Worm (Caenorhabditis elegans) whole organism, young adult: ENCODE measurements around the gene H20E11.1.

ENCODE experiments used
- B0261.1 ChIP-seq: sonication (generic microtip); optimal IDR thresholded peaks from 2 replicates; lab custom pipeline; 2016; ENCODE audit warnings: mild to moderate bottlenecking, missing genetic modification characterization, moderate library complexity, missing compliant biosample characterization
- B0336.3 ChIP-seq: fragments of 200-800 bp; sonication (Bioruptor generic); IDR thresholded peaks from 2 replicates; pipeline ENCODE4 v1.3.6; 2022; ENCODE audit warnings: missing genetic modification characterization, missing compliant biosample characterization
- F37B4.10 ChIP-seq: fragments of 200-800 bp; sonication (Bioruptor generic); IDR thresholded peaks from 2 replicates; pipeline ENCODE4 v1.3.6; 2022; ENCODE audit warnings: missing genetic modification characterization, missing compliant biosample characterization
- K11D2.4 ChIP-seq: fragments of 200-800 bp; sonication (Bioruptor generic); IDR thresholded peaks from 2 replicates; pipeline ENCODE4 v1.3.6; 2022; ENCODE audit warnings: missing genetic modification reagents, missing genetic modification characterization, missing compliant biosample characterization
- Y67H2A.10 ChIP-seq: fragments of 200-800 bp; sonication (Bioruptor generic); conservative IDR thresholded peaks from 2 replicates; pipeline ENCODE4 v1.3.6; 2022; ENCODE audit warnings: missing genetic modification reagents, missing genetic modification characterization, missing compliant biosample characterization
- Y95B8A.8 ChIP-seq: fragments of 200-800 bp; sonication (Bioruptor generic); IDR thresholded peaks from 2 replicates; pipeline ENCODE4 v1.3.6; 2022; ENCODE audit warnings: missing genetic modification reagents, missing genetic modification characterization, missing compliant biosample characterization
- ZK185.1 ChIP-seq: sonication (generic microtip); optimal IDR thresholded peaks from 2 replicates; lab custom pipeline; 2016; ENCODE audit warnings: mild to moderate bottlenecking, missing genetic modification characterization, missing compliant biosample characterization; ENCODE audit not compliant: poor library complexity, severe bottlenecking
- atf-7 ChIP-seq: sonication (generic microtip); optimal IDR thresholded peaks from 2 replicates; lab custom pipeline; 2017; ENCODE audit warnings: mild to moderate bottlenecking, missing genetic modification characterization, missing compliant biosample characterization
- attf-5 ChIP-seq: fragments of 200-800 bp; sonication (Bioruptor generic); optimal IDR thresholded peaks from 2 replicates; lab custom pipeline; 2018; ENCODE audit warnings: mild to moderate bottlenecking, missing genetic modification characterization, missing compliant biosample characterization
- attf-6 ChIP-seq: fragments of 200-800 bp; sonication (Bioruptor generic); IDR thresholded peaks from 2 replicates; pipeline ENCODE4 v1.3.6; 2022; ENCODE audit warnings: missing genetic modification reagents, missing genetic modification characterization, missing compliant biosample characterization
- bed-2 ChIP-seq: fragments of 200-800 bp; sonication (Bioruptor generic); IDR thresholded peaks from 2 replicates; pipeline ENCODE4 v1.3.6; 2022; ENCODE audit warnings: missing genetic modification reagents, missing genetic modification characterization, missing compliant biosample characterization
- ccch-3 ChIP-seq: fragments of 200-800 bp; sonication (Bioruptor generic); optimal IDR thresholded peaks from 2 replicates; lab custom pipeline; 2018; ENCODE audit warnings: mild to moderate bottlenecking, missing genetic modification characterization, missing compliant biosample characterization
- cebp-2 ChIP-seq: fragments of 200-800 bp; sonication (Bioruptor generic); IDR thresholded peaks from 2 replicates; pipeline ENCODE4 v1.3.6; 2022; ENCODE audit warnings: missing genetic modification characterization, missing compliant biosample characterization
- ceh-27 ChIP-seq: fragments of 200-800 bp; sonication (Bioruptor generic); optimal IDR thresholded peaks from 2 replicates; lab custom pipeline; 2018; ENCODE audit warnings: mild to moderate bottlenecking, missing genetic modification characterization, moderate library complexity, missing compliant biosample characterization
- ceh-58 ChIP-seq: fragments of 200-800 bp; sonication (Bioruptor generic); IDR thresholded peaks from 2 replicates; pipeline ENCODE4 v1.3.6; 2022; ENCODE audit warnings: missing genetic modification characterization, missing compliant biosample characterization
- dox-1 ChIP-seq: fragments of 200-800 bp; sonication (Bioruptor generic); IDR thresholded peaks from 2 replicates; pipeline ENCODE4 v1.3.6; 2022; ENCODE audit warnings: missing genetic modification reagents, missing genetic modification characterization, missing compliant biosample characterization
- dpff-1 ChIP-seq: sonication (generic microtip); optimal IDR thresholded peaks from 2 replicates; lab custom pipeline; 2017; ENCODE audit warnings: mild to moderate bottlenecking, missing genetic modification characterization, missing compliant biosample characterization
- efl-1 ChIP-seq: fragments of 150-350 bp; optimal IDR thresholded peaks from 2 replicates; lab custom pipeline; 2014; ENCODE audit warnings: missing biosample characterization, missing genetic modification reagents, missing genetic modification characterization
- gei-17 ChIP-seq: fragments of 200-800 bp; sonication (Bioruptor generic); optimal IDR thresholded peaks from 2 replicates; lab custom pipeline; 2018; ENCODE audit warnings: mild to moderate bottlenecking, missing genetic modification characterization, missing compliant biosample characterization
- hlh-12 ChIP-seq: sonication (generic microtip); optimal IDR thresholded peaks from 2 replicates; lab custom pipeline; 2016; ENCODE audit warnings: missing genetic modification characterization, missing compliant biosample characterization
- hrde-1 ChIP-seq: sonication (generic microtip); optimal IDR thresholded peaks from 2 replicates; lab custom pipeline; 2016; ENCODE audit warnings: missing genetic modification characterization, mild to moderate bottlenecking, missing compliant biosample characterization, moderate library complexity, missing genotype, missing genetic modification reagents, borderline replicate concordance
- hsf-1 ChIP-seq: fragments of 200-800 bp; sonication (Bioruptor generic); IDR thresholded peaks from 2 replicates; pipeline ENCODE4 v1.3.6; 2022; ENCODE audit warnings: missing genetic modification reagents, missing genetic modification characterization, missing compliant biosample characterization
- lin-26 ChIP-seq: fragments of 200-800 bp; sonication (Bioruptor generic); IDR thresholded peaks from 2 replicates; pipeline ENCODE4 v1.3.6; 2022; ENCODE audit warnings: missing genetic modification reagents, missing genetic modification characterization, missing compliant biosample characterization
- lin-35 ChIP-seq, 3 experiments: fragments of 150-350 bp in 2 of 3; sonication (generic microtip) in 1 of 3; optimal IDR thresholded peaks; 2 replicates each; lab custom pipeline; 2014 to 2018; ENCODE audit warnings: missing biosample characterization in 3 of 3, missing genetic modification characterization in 3 of 3, missing genetic modification reagents in 3 of 3
- lin-40 ChIP-seq: sonication (generic microtip); optimal IDR thresholded peaks from 2 replicates; lab custom pipeline; 2016; ENCODE audit warnings: missing genetic modification characterization, mild to moderate bottlenecking, missing compliant biosample characterization, missing genotype, missing genetic modification reagents
- lin-54 ChIP-seq: fragments of 200-800 bp; sonication (Bioruptor generic); optimal IDR thresholded peaks from 2 replicates; lab custom pipeline; 2018; ENCODE audit warnings: mild to moderate bottlenecking, missing genetic modification characterization, missing compliant biosample characterization
- lsl-1 ChIP-seq: fragments of 200-800 bp; sonication (Bioruptor generic); optimal IDR thresholded peaks from 2 replicates; lab custom pipeline; 2018; ENCODE audit warnings: mild to moderate bottlenecking, missing genetic modification characterization, moderate library complexity, missing compliant biosample characterization
- madf-10 ChIP-seq: sonication (generic microtip); optimal IDR thresholded peaks from 2 replicates; lab custom pipeline; 2016; ENCODE audit warnings: mild to moderate bottlenecking, missing genetic modification characterization, missing compliant biosample characterization
- madf-6 ChIP-seq: fragments of 200-800 bp; sonication (Bioruptor generic); IDR thresholded peaks from 2 replicates; pipeline ENCODE4 v1.3.6; 2022; ENCODE audit warnings: missing genetic modification reagents, missing genetic modification characterization, missing compliant biosample characterization
- madf-8 ChIP-seq: fragments of 200-800 bp; sonication (Bioruptor generic); conservative IDR thresholded peaks from 2 replicates; pipeline ENCODE4 v1.3.6; 2022; ENCODE audit warnings: missing genetic modification reagents, missing genetic modification characterization, missing compliant biosample characterization
- mxl-1 ChIP-seq: sonication (generic microtip); optimal IDR thresholded peaks from 2 replicates; lab custom pipeline; 2016; ENCODE audit warnings: missing genetic modification characterization, missing compliant biosample characterization
- nfyb-1 ChIP-seq: fragments of 200-800 bp; sonication (Bioruptor generic); IDR thresholded peaks from 2 replicates; pipeline ENCODE4 v1.3.6; 2022; ENCODE audit warnings: missing genetic modification reagents, missing genetic modification characterization, missing compliant biosample characterization
- nhr-179 ChIP-seq: sonication (generic microtip); optimal IDR thresholded peaks from 2 replicates; lab custom pipeline; 2016; ENCODE audit warnings: mild to moderate bottlenecking, missing genetic modification characterization, missing compliant biosample characterization
- nhr-80 ChIP-seq: sonication (generic microtip); optimal IDR thresholded peaks from 2 replicates; lab custom pipeline; 2016; ENCODE audit warnings: missing genetic modification characterization, missing compliant biosample characterization
- nhr-90 ChIP-seq: sonication (generic microtip); optimal IDR thresholded peaks from 2 replicates; lab custom pipeline; 2016; ENCODE audit warnings: missing genotype, mild to moderate bottlenecking, missing genetic modification characterization, missing compliant biosample characterization
- pha-4 ChIP-seq: fragments of 150-350 bp; sonication (generic microtip); optimal IDR thresholded peaks from 2 replicates; lab custom pipeline; 2014; ENCODE audit warnings: missing biosample characterization, missing genetic modification reagents, missing genetic modification characterization
- rcor-1 ChIP-seq: fragments of 200-800 bp; sonication (Bioruptor generic); IDR thresholded peaks from 2 replicates; pipeline ENCODE4 v1.3.6; 2022; ENCODE audit warnings: missing genetic modification reagents, missing genetic modification characterization, missing compliant biosample characterization
- rec-8 ChIP-seq, 2 experiments: sonication (generic microtip); optimal IDR thresholded peaks; 2 replicates each; lab custom pipeline; 2016; ENCODE audit warnings: mild to moderate bottlenecking in 2 of 2, missing genetic modification characterization in 2 of 2, missing genetic modification reagents in 2 of 2, missing genotype in 2 of 2, missing biosample characterization in 1 of 2, missing compliant biosample characterization in 1 of 2, moderate library complexity in 1 of 2
- repo-1 ChIP-seq: sonication (generic microtip); optimal IDR thresholded peaks from 2 replicates; lab custom pipeline; 2017; ENCODE audit warnings: mild to moderate bottlenecking, missing genetic modification characterization, missing compliant biosample characterization
- sea-2 ChIP-seq: fragments of 200-800 bp; sonication (Bioruptor generic); IDR thresholded peaks from 2 replicates; pipeline ENCODE4 v1.3.6; 2022; ENCODE audit warnings: missing genetic modification characterization, missing compliant biosample characterization
- snpc-1.1 ChIP-seq: sonication (generic microtip); optimal IDR thresholded peaks from 2 replicates; lab custom pipeline; 2017; ENCODE audit warnings: missing genetic modification characterization, mild to moderate bottlenecking, missing compliant biosample characterization, antibody characterized with exemption, moderate library complexity, missing genotype, missing genetic modification reagents; ENCODE audit not compliant: insufficient read depth
- snpc-3.4 ChIP-seq: sonication (generic microtip); optimal IDR thresholded peaks from 2 replicates; lab custom pipeline; 2017; ENCODE audit warnings: missing genetic modification characterization, mild to moderate bottlenecking, missing compliant biosample characterization, antibody characterized with exemption, moderate library complexity, missing genotype, missing genetic modification reagents
- somi-1 ChIP-seq: fragments of 200-800 bp; sonication (Bioruptor generic); optimal IDR thresholded peaks from 2 replicates; lab custom pipeline; 2018; ENCODE audit warnings: mild to moderate bottlenecking, missing genetic modification characterization, missing compliant biosample characterization
- sptf-2 ChIP-seq: fragments of 200-800 bp; sonication (Bioruptor generic); optimal IDR thresholded peaks from 2 replicates; lab custom pipeline; 2018; ENCODE audit warnings: mild to moderate bottlenecking, missing genetic modification characterization, missing compliant biosample characterization
- tbp1 ChIP-seq: fragments of 200-800 bp; sonication (Bioruptor generic); optimal IDR thresholded peaks from 2 replicates; lab custom pipeline; 2018; ENCODE audit warnings: mild to moderate bottlenecking, missing genetic modification characterization, missing compliant biosample characterization
- tbx-9 ChIP-seq: sonication (generic microtip); optimal IDR thresholded peaks from 2 replicates; lab custom pipeline; 2016; ENCODE audit warnings: borderline replicate concordance, missing genetic modification characterization, inconsistent platforms, missing compliant biosample characterization
- ztf-3 ChIP-seq: fragments of 200-800 bp; sonication (Bioruptor generic); optimal IDR thresholded peaks from 2 replicates; lab custom pipeline; 2018; ENCODE audit warnings: mild to moderate bottlenecking, missing genetic modification characterization, missing compliant biosample characterization
- ztf-6 ChIP-seq: fragments of 200-800 bp; sonication (Bioruptor generic); IDR thresholded peaks from 2 replicates; pipeline ENCODE4 v1.3.6; 2022; ENCODE audit warnings: missing genetic modification reagents, missing genetic modification characterization, missing compliant biosample characterization

The H20E11.1 gene

ce11 chrIV:6836769-6837168, 6.8 kb downstream of the H20E11.1 start:
- no peak for TF ChIP-seq ccch-3 (GFP tag; lab: Kevin White, UChicago)
- TF ChIP-seq nhr-90: no peak
- no peak for TF ChIP-seq madf-6 (GFP tag; lab: Robert Waterston, UW)
- TF ChIP-seq cebp-2 (GFP tag; lab: Robert Waterston, UW): no peak
- no peak for TF ChIP-seq rec-8 (tag; optimal IDR thresholded peaks at IDR 0.05; lab: Kevin White, UChicago)
- TF ChIP-seq ztf-6 (GFP tag; lab: Robert Waterston, UW): no peak

ce11 chrIV:6839091-6839522, 9.2 kb downstream of the H20E11.1 start:
- TF ChIP-seq mxl-1 (tag; lab: Kevin White, UChicago) (no peak), ZK185.1 (tag; lab: Kevin White, UChicago) (peak; percentile 21), somi-1 (GFP tag; lab: Kevin White, UChicago) (peak; percentile 78), ztf-3 (GFP tag; lab: Kevin White, UChicago) (no peak), Y95B8A.8 (no peak), snpc-3.4 (no peak), hlh-12 (tag; lab: Kevin White, UChicago) (no peak), ceh-58 (GFP tag; lab: Robert Waterston, UW) (no peak), atf-7 (tag; lab: Kevin White, UChicago) (peak; percentile 76), K11D2.4 (GFP tag; lab: Robert Waterston, UW) (peak; percentile 69), tbx-9 (tag; lab: Kevin White, UChicago) (no peak), lin-54 (GFP tag; lab: Kevin White, UChicago) (peak; percentile 40), efl-1 (GFP tag; lab: Kevin White, UChicago) (no peak), ceh-27 (GFP tag; lab: Kevin White, UChicago) (peak; percentile 45), lsl-1 (GFP tag; lab: Kevin White, UChicago) (no peak), attf-5 (GFP tag; lab: Kevin White, UChicago) (peak; percentile 80), nhr-80 (tag; lab: Kevin White, UChicago) (peak; percentile 88), dpff-1 (tag; lab: Kevin White, UChicago) (no peak), Y67H2A.10 (GFP tag; lab: Robert Waterston, UW) (no peak), sptf-2 (GFP tag; lab: Kevin White, UChicago) (no peak), repo-1 (tag; lab: Kevin White, UChicago) (no peak), snpc-1.1 (tag; lab: Kevin White, UChicago) (no peak), nhr-179 (tag; lab: Kevin White, UChicago) (no peak), hrde-1 (tag; lab: Kevin White, UChicago) (no peak), B0261.1 (tag; lab: Kevin White, UChicago) (no peak), pha-4 (tag; lab: Kevin White, UChicago) (peak; percentile 58), bed-2 (GFP tag; lab: Robert Waterston, UW) (no peak), gei-17 (GFP tag; lab: Kevin White, UChicago) (peak; percentile 20), madf-10 (tag; lab: Kevin White, UChicago) (peak; percentile 48), lin-35 (GFP tag; optimal IDR thresholded peaks at IDR 0.05; lab: Kevin White, UChicago) (peak in 1 of 3 experiments; percentile 52), nfyb-1 (no peak; the same call in 1 of the 2 replicates), sea-2 (GFP tag; lab: Robert Waterston, UW) (no peak), tbp1 (GFP tag; lab: Kevin White, UChicago) (peak; percentile 19), B0336.3 (GFP tag; lab: Robert Waterston, UW) (peak; percentile 76), attf-6 (no peak), madf-8 (GFP tag; lab: Robert Waterston, UW) (no peak), hsf-1 (no peak), rcor-1 (GFP tag; lab: Robert Waterston, UW) (0 out of 2 replicates have a peak, but pooled peaks have one; percentile 31), lin-26 (GFP tag; lab: Robert Waterston, UW) (no peak), dox-1 (GFP tag; lab: Robert Waterston, UW) (no peak; the same call in 1 of the 2 replicates), lin-40 (peak; percentile 83), F37B4.10 (GFP tag; lab: Robert Waterston, UW) (no peak)
